Fruit fly (Drosophila melanogaster) whole organism, embryonic: ENCODE measurements around the gene CG5731.

ENCODE experiments used
- Ada2b ChIP-seq: fragments of 200-800 bp; sonication (Bioruptor generic); IDR thresholded peaks from 2 replicates; pipeline ENCODE4 v1.3.6; 2022; ENCODE audit warnings: missing biosample characterization, missing genetic modification characterization
- Atf-2 ChIP-seq: fragments of 200-800 bp; sonication (Bioruptor generic); optimal IDR thresholded peaks from 2 replicates; lab custom pipeline; 2016; ENCODE audit warnings: missing biosample characterization, missing genetic modification characterization
- Bteb2 ChIP-seq: fragments of 200-800 bp; sonication (Bioruptor generic); optimal IDR thresholded peaks from 2 replicates; lab custom pipeline; 2016; ENCODE audit warnings: missing biosample characterization, missing genetic modification characterization
- CG10979 ChIP-seq: fragments of 200-800 bp; sonication (Bioruptor generic); optimal IDR thresholded peaks from 2 replicates; lab custom pipeline; 2018; ENCODE audit warnings: missing biosample characterization, mild to moderate bottlenecking, missing genetic modification characterization, moderate library complexity
- CG11456 ChIP-seq: fragments of 200-800 bp; sonication (Bioruptor generic); IDR thresholded peaks from 3 replicates; pipeline ENCODE4 v1.3.6; 2022; ENCODE audit warnings: missing biosample characterization, missing genetic modification characterization
- CG11695 ChIP-seq: fragments of 200-800 bp; sonication (Bioruptor generic); IDR thresholded peaks from 3 replicates; pipeline ENCODE4 v1.3.6; 2022; ENCODE audit warnings: missing biosample characterization, missing genetic modification characterization
- CG12071 ChIP-seq: fragments of 200-800 bp; sonication (Bioruptor generic); optimal IDR thresholded peaks from 3 replicates; lab custom pipeline; 2018; ENCODE audit warnings: missing biosample characterization, mild to moderate bottlenecking, missing genetic modification characterization
- CG12744 ChIP-seq: fragments of 200-800 bp; sonication (Bioruptor generic); optimal IDR thresholded peaks from 2 replicates; lab custom pipeline; 2016; ENCODE audit warnings: missing biosample characterization, missing genetic modification characterization
- CG13775 ChIP-seq: fragments of 200-800 bp; sonication (Bioruptor generic); optimal IDR thresholded peaks from 3 replicates; lab custom pipeline; 2017; ENCODE audit warnings: missing biosample characterization, mild to moderate bottlenecking, missing genetic modification characterization
- CG14014 ChIP-seq: fragments of 200-800 bp; sonication (Bioruptor generic); IDR thresholded peaks from 2 replicates; pipeline ENCODE4 v1.3.6; 2022; ENCODE audit warnings: missing biosample characterization, missing genetic modification characterization
- CG16813 ChIP-seq: fragments of 200-800 bp; sonication (Bioruptor generic); IDR thresholded peaks from 3 replicates; pipeline ENCODE4 v1.3.6; 2022; ENCODE audit warnings: missing biosample characterization, missing genetic modification characterization; ENCODE audit not compliant: partially characterized antibody
- CG17829 ChIP-seq: fragments of 200-800 bp; optimal IDR thresholded peaks from 2 replicates; lab custom pipeline; 2019; ENCODE audit warnings: missing biosample characterization, mild to moderate bottlenecking, missing genetic modification characterization, moderate library complexity
- CG1832 ChIP-seq: fragments of 200-800 bp; sonication (Bioruptor generic); optimal IDR thresholded peaks from 2 replicates; lab custom pipeline; 2017; ENCODE audit warnings: missing biosample characterization, mild to moderate bottlenecking, missing genetic modification characterization, inconsistent platforms
- CG2120 ChIP-seq: fragments of 200-800 bp; sonication (Bioruptor generic); optimal IDR thresholded peaks from 3 replicates; lab custom pipeline; 2016; ENCODE audit warnings: missing biosample characterization, missing genetic modification characterization
- CG2712 ChIP-seq: fragments of 200-800 bp; optimal IDR thresholded peaks from 3 replicates; lab custom pipeline; 2019; ENCODE audit warnings: missing biosample characterization, mild to moderate bottlenecking, missing genetic modification characterization, moderate library complexity
- CG32532 ChIP-seq: fragments of 200-800 bp; sonication (Bioruptor generic); IDR thresholded peaks from 2 replicates; pipeline ENCODE4 v1.3.6; 2022; ENCODE audit warnings: missing biosample characterization, missing genetic modification characterization
- CG32772 ChIP-seq: fragments of 200-800 bp; sonication (Bioruptor generic); IDR thresholded peaks from 2 replicates; pipeline ENCODE4 v1.3.6; 2022; ENCODE audit warnings: missing biosample characterization, missing genetic modification characterization
- CG33213 ChIP-seq: fragments of 200-800 bp; sonication (Bioruptor generic); optimal IDR thresholded peaks from 3 replicates; lab custom pipeline; 2016; ENCODE audit warnings: missing biosample characterization, missing genetic modification characterization
- CG4820 ChIP-seq: fragments of 200-800 bp; sonication (Bioruptor generic); optimal IDR thresholded peaks from 3 replicates; lab custom pipeline; 2016; ENCODE audit warnings: missing biosample characterization, missing genetic modification characterization
- CG5953 ChIP-seq: fragments of 200-800 bp; sonication (Bioruptor generic); IDR thresholded peaks from 2 replicates; pipeline ENCODE4 v1.3.6; 2022; ENCODE audit warnings: missing biosample characterization, missing genetic modification characterization
- CG6654 ChIP-seq: fragments of 200-800 bp; sonication (Bioruptor generic); optimal IDR thresholded peaks from 2 replicates; lab custom pipeline; 2017; ENCODE audit warnings: missing biosample characterization, mild to moderate bottlenecking, missing genetic modification characterization
- CG7271 ChIP-seq: fragments of 200-800 bp; sonication (Bioruptor generic); optimal IDR thresholded peaks from 2 replicates; lab custom pipeline; 2018; ENCODE audit warnings: missing biosample characterization, mild to moderate bottlenecking, missing genetic modification characterization, moderate library complexity
- CG8290 ChIP-seq, 3 experiments: fragments of 200-800 bp; sonication (Bioruptor generic); optimal IDR thresholded peaks; 2 replicates each; lab custom pipeline; 2016 to 2019; ENCODE audit warnings: missing biosample characterization in 3 of 3, missing genetic modification characterization in 3 of 3, mild to moderate bottlenecking in 2 of 3, moderate library complexity in 1 of 3
- CG8359 ChIP-seq: fragments of 200-800 bp; sonication (Bioruptor generic); optimal IDR thresholded peaks from 2 replicates; lab custom pipeline; 2017; ENCODE audit warnings: missing biosample characterization, mild to moderate bottlenecking, missing genetic modification characterization, borderline replicate concordance
- CoRest ChIP-seq: fragments of 200-800 bp; sonication (Bioruptor generic); optimal IDR thresholded peaks from 3 replicates; lab custom pipeline; 2018; ENCODE audit warnings: missing biosample characterization, mild to moderate bottlenecking, missing genetic modification characterization, moderate library complexity
- Dbx ChIP-seq: fragments of 200-800 bp; sonication (Bioruptor generic); IDR thresholded peaks from 3 replicates; pipeline ENCODE4 v1.3.6; 2022; ENCODE audit warnings: missing biosample characterization, missing genetic modification characterization
- HmgD ChIP-seq: fragments of 200-800 bp; sonication (Bioruptor generic); optimal IDR thresholded peaks from 3 replicates; lab custom pipeline; 2016; ENCODE audit warnings: missing biosample characterization, missing genetic modification characterization
- Jarid2 ChIP-seq: fragments of 200-800 bp; sonication (Bioruptor generic); optimal IDR thresholded peaks from 3 replicates; lab custom pipeline; 2017; ENCODE audit warnings: mild to moderate bottlenecking, missing biosample characterization, missing genetic modification reagents, missing genetic modification characterization
- Myb ChIP-seq: fragments of 200-800 bp; sonication (Bioruptor generic); optimal IDR thresholded peaks from 2 replicates; lab custom pipeline; 2016; ENCODE audit warnings: missing biosample characterization, missing genetic modification characterization
- Nf-YA ChIP-seq: fragments of 200-800 bp; sonication (Bioruptor generic); IDR thresholded peaks from 2 replicates; pipeline ENCODE4 v1.3.6; 2022; ENCODE audit warnings: missing biosample characterization, missing genetic modification characterization
- Side ChIP-seq: fragments of 200-800 bp; sonication (Bioruptor generic); optimal IDR thresholded peaks from 2 replicates; lab custom pipeline; 2016; ENCODE audit warnings: missing biosample characterization, missing genetic modification characterization
- ab ChIP-seq: fragments of 200-800 bp; sonication (Bioruptor generic); optimal IDR thresholded peaks from 2 replicates; lab custom pipeline; 2016; ENCODE audit warnings: missing biosample characterization, missing genetic modification characterization
- abd-A ChIP-seq: fragments of 200-800 bp; sonication (Bioruptor generic); optimal IDR thresholded peaks from 3 replicates; lab custom pipeline; 2019; ENCODE audit warnings: missing biosample characterization, mild to moderate bottlenecking, missing genetic modification characterization, moderate library complexity
- bab2 ChIP-seq: fragments of 200-800 bp; sonication (Bioruptor generic); optimal IDR thresholded peaks from 2 replicates; lab custom pipeline; 2016; ENCODE audit warnings: missing biosample characterization, missing genetic modification characterization
- chm ChIP-seq: fragments of 200-800 bp; sonication (Bioruptor generic); IDR thresholded peaks from 2 replicates; pipeline ENCODE4 v1.3.6; 2022; ENCODE audit warnings: missing biosample characterization, missing genetic modification characterization
- gsb ChIP-seq: fragments of 200-800 bp; sonication (Bioruptor generic); IDR thresholded peaks from 2 replicates; pipeline ENCODE4 v1.3.6; 2022; ENCODE audit warnings: missing biosample characterization, missing genetic modification characterization
- hb ChIP-seq: fragments of 200-800 bp; sonication (Bioruptor generic); IDR thresholded peaks from 3 replicates; pipeline ENCODE4 v1.3.6; 2022; ENCODE audit warnings: missing biosample characterization, missing genetic modification characterization; ENCODE audit not compliant: partially characterized antibody
- insv ChIP-seq, 2 experiments: fragments of 200-800 bp; sonication (Bioruptor generic); optimal IDR thresholded peaks; 3 replicates each; lab custom pipeline; 2016 to 2018; ENCODE audit warnings: missing biosample characterization in 2 of 2, missing genetic modification characterization in 2 of 2
- nmo ChIP-seq: fragments of 200-800 bp; sonication (Bioruptor generic); optimal IDR thresholded peaks from 2 replicates; lab custom pipeline; 2018; ENCODE audit warnings: missing biosample characterization, mild to moderate bottlenecking, missing genetic modification characterization, moderate library complexity
- oc ChIP-seq: fragments of 200-800 bp; sonication (Bioruptor generic); optimal IDR thresholded peaks from 2 replicates; lab custom pipeline; 2018; ENCODE audit warnings: missing biosample characterization, mild to moderate bottlenecking, missing genetic modification characterization, moderate library complexity
- odd ChIP-seq: fragments of 200-800 bp; sonication (Bioruptor generic); optimal IDR thresholded peaks from 2 replicates; lab custom pipeline; 2017; ENCODE audit warnings: missing biosample characterization, mild to moderate bottlenecking, missing genetic modification characterization
- pnt ChIP-seq: fragments of 200-800 bp; sonication (Bioruptor generic); optimal IDR thresholded peaks from 3 replicates; lab custom pipeline; 2016; ENCODE audit warnings: missing biosample characterization, missing genetic modification characterization
- rib ChIP-seq: fragments of 200-800 bp; sonication (Bioruptor generic); IDR thresholded peaks from 2 replicates; pipeline ENCODE4 v1.3.6; 2022; ENCODE audit warnings: missing biosample characterization, missing genetic modification characterization
- run ChIP-seq: fragments of 200-800 bp; sonication (Bioruptor generic); optimal IDR thresholded peaks from 3 replicates; lab custom pipeline; 2018; ENCODE audit warnings: missing biosample characterization, mild to moderate bottlenecking, missing genetic modification characterization
- tin ChIP-seq: fragments of 200-800 bp; sonication (Bioruptor generic); optimal IDR thresholded peaks from 3 replicates; lab custom pipeline; 2016; ENCODE audit warnings: missing biosample characterization, missing genetic modification characterization
- wdn ChIP-seq: fragments of 200-800 bp; sonication (Bioruptor generic); IDR thresholded peaks from 2 replicates; pipeline ENCODE4 v1.3.6; 2022; ENCODE audit warnings: missing biosample characterization, missing genetic modification characterization
- wek ChIP-seq: fragments of 200-800 bp; sonication (Bioruptor generic); optimal IDR thresholded peaks from 3 replicates; lab custom pipeline; 2018; ENCODE audit warnings: missing biosample characterization, mild to moderate bottlenecking, missing genetic modification characterization, moderate library complexity
- wor ChIP-seq: fragments of 200-800 bp; sonication (Bioruptor generic); IDR thresholded peaks from 2 replicates; pipeline ENCODE4 v1.3.6; 2022; ENCODE audit warnings: missing biosample characterization, missing genetic modification characterization
- zen2 ChIP-seq: fragments of 200-800 bp; sonication (Bioruptor generic); IDR thresholded peaks from 3 replicates; pipeline ENCODE4 v1.3.6; 2022; ENCODE audit warnings: missing biosample characterization, missing genetic modification characterization; ENCODE audit not compliant: partially characterized antibody

CG5731 gene

DNA sequence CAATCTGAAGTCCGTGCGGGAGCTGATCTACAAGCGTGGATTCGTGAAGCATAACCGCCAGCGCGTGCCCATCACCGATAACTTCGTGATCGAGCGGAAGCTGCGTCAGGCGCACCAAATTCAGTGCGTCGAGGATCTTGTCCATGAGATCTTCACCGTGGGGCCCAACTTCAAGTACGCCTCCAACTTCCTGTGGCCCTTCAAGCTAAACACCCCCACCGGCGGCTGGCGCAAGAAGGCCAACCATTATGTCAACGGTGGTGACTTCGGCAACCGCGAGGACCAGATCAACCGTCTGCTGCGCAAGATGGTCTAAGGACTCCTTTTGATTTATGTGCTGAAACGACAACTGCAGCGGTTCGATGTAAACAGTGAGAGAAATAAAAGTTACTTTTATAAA, 7.8 kb downstream of the CG5731 start (continued):
- TF ChIP-seq oc (tag; lab: Kevin White, UChicago) (no peak), abd-A (tag; lab: Kevin White, UChicago) (no peak), CG16813 (GFP tag; lab: Robert Waterston, UW) (0 out of 3 replicates have a peak, but pooled peaks have one; percentile 9), run (tag; lab: Kevin White, UChicago) (no peak), CG14014 (no peak), Ada2b (no peak), hb (GFP tag; lab: Robert Waterston, UW) (0 out of 3 replicates have a peak, but pooled peaks have one; percentile 19), Side (no peak), CG11456 (GFP tag; lab: Robert Waterston, UW) (peak; percentile 69; the same call in 1 of the 3 replicates), Jarid2 (no peak)

dm6 chr2L:10200847-10201246, 8.7 kb downstream of the CG5731 start, which contains the start of the genes Ripalpha and RpL7:
Gene Ripalpha (minus strand): TSS chr2L:10200974.
Gene RpL7 (plus strand): TSS chr2L:10201004.
- TF ChIP-seq nmo (GFP tag; lab: Kevin White, UChicago) = peak; percentile 95
- TF ChIP-seq zen2 (GFP tag; lab: Robert Waterston, UW) = peak; percentile 71
- TF ChIP-seq wdn (GFP tag; lab: Robert Waterston, UW) = peak; percentile 97
- peak; percentile 64 for TF ChIP-seq CG1832 (GFP tag; lab: Kevin White, UChicago)
- TF ChIP-seq ab (GFP tag; lab: Kevin White, UChicago) = peak; percentile 92
- peak; percentile 94 for TF ChIP-seq CG4820 (GFP tag; lab: Kevin White, UChicago)
- TF ChIP-seq Dbx (GFP tag; lab: Robert Waterston, UW) = peak; percentile 99
- peak; percentile 97 for TF ChIP-seq CG5953
- peak; percentile 99 for TF ChIP-seq CG13775 (GFP tag; lab: Kevin White, UChicago)
- peak; percentile 96 for TF ChIP-seq CG8290 (GFP tag; optimal IDR thresholded peaks at IDR 0.05; lab: Kevin White, UChicago)
- TF ChIP-seq CG8290 (tag; optimal IDR thresholded peaks at IDR 0.05; lab: Kevin White, UChicago) = peak; percentile 95 to 99
- peak; percentile 77 for TF ChIP-seq wor (GFP tag; lab: Robert Waterston, UW)
- TF ChIP-seq CG2120 (GFP tag; lab: Kevin White, UChicago) = peak; percentile 96
- TF ChIP-seq CG12071 (GFP tag; lab: Kevin White, UChicago) = peak; percentile 98
- peak; percentile 97 for TF ChIP-seq bab2
- TF ChIP-seq CG32772 (GFP tag; lab: Robert Waterston, UW) = no peak; the same call in none of the 2 replicates
- peak; percentile 92 for TF ChIP-seq CG2712 (tag; lab: Kevin White, UChicago)
- TF ChIP-seq CG8359 = peak; percentile 89
- TF ChIP-seq CG17829 (tag; lab: Kevin White, UChicago) = peak; percentile 90
- TF ChIP-seq CG10979 (tag; lab: Kevin White, UChicago) = peak; percentile 86
- TF ChIP-seq Bteb2 (GFP tag; lab: Kevin White, UChicago) = peak; percentile 97
- peak; percentile 99 for TF ChIP-seq CG33213 (GFP tag; lab: Kevin White, UChicago)
- peak; percentile 93 for TF ChIP-seq Myb (GFP tag; lab: Kevin White, UChicago)
- peak; percentile 99 for TF ChIP-seq chm (GFP tag; lab: Robert Waterston, UW)
- TF ChIP-seq odd (GFP tag; lab: Kevin White, UChicago) = peak; percentile 98
- peak; percentile 90 for TF ChIP-seq CG6654 (GFP tag; lab: Kevin White, UChicago)
- TF ChIP-seq rib (GFP tag; lab: Robert Waterston, UW) = peak; percentile 98
- TF ChIP-seq Atf-2 = peak; percentile 95
- peak; percentile 88 for TF ChIP-seq gsb (GFP tag; lab: Robert Waterston, UW)
- peak; percentile 97 for TF ChIP-seq CG12744 (GFP tag; lab: Kevin White, UChicago)
- TF ChIP-seq pnt (GFP tag; lab: Kevin White, UChicago) = peak; percentile 85
- TF ChIP-seq CG7271 (tag; lab: Kevin White, UChicago) = peak; percentile 98
- TF ChIP-seq insv (GFP tag; optimal IDR thresholded peaks at IDR 0.05; lab: Kevin White, UChicago) = peak in 1 of 2 experiments; percentile 87
- TF ChIP-seq CoRest (tag; lab: Kevin White, UChicago) = peak; percentile 92
- TF ChIP-seq Nf-YA (GFP tag; lab: Robert Waterston, UW) = peak; percentile 93
- TF ChIP-seq CG32532 (GFP tag; lab: Robert Waterston, UW) = peak; percentile 98
- peak; percentile 95 for TF ChIP-seq wek (GFP tag; lab: Kevin White, UChicago)
- TF ChIP-seq tin (GFP tag; lab: Kevin White, UChicago) = peak; percentile 92
- peak; percentile 99 for TF ChIP-seq HmgD (GFP tag; lab: Kevin White, UChicago)
- TF ChIP-seq CG11695 (GFP tag; lab: Robert Waterston, UW) = peak; percentile 90
